Worm (Caenorhabditis elegans): ENCODE results near the gene gba-3.

ce11 chrIV:17463108-17463608 is 10.0 kb upstream of the gba-3 start, which contains the start of gene F11E6.10:
- no peak for TF ChIP-seq unc-39 (tag; optimal IDR thresholded peaks at IDR 0.05)
- no peak for TF ChIP-seq sem-4 (tag; optimal IDR thresholded peaks at IDR 0.05)
- TF ChIP-seq nhr-6 (tag; optimal IDR thresholded peaks at IDR 0.05) = no peak
- no peak for TF ChIP-seq egl-27 (tag; optimal IDR thresholded peaks at IDR 0.05)
- no peak for TF ChIP-seq lin-39 (tag; optimal IDR thresholded peaks at IDR 0.05)
- TF ChIP-seq aly-2 (tag; optimal IDR thresholded peaks at IDR 0.05) = no peak
- no peak for TF ChIP-seq ZK546.5 (tag; optimal IDR thresholded peaks at IDR 0.05)
- TF ChIP-seq nhr-237 (tag; optimal IDR thresholded peaks at IDR 0.05) = no peak
- no peak for TF ChIP-seq blmp-1 (tag; optimal IDR thresholded peaks at IDR 0.05; ENCODE audit: insufficient read depth)
- no peak for TF ChIP-seq lin-13 (GFP tag; optimal IDR thresholded peaks at IDR 0.05)
- TF ChIP-seq snpc-4 (tag; optimal IDR thresholded peaks at IDR 0.05) = no peak
- no peak for TF ChIP-seq unc-55 (GFP tag; optimal IDR thresholded peaks at IDR 0.05)
- no peak for TF ChIP-seq zag-1 (tag; optimal IDR thresholded peaks at IDR 0.05)
- no peak for TF ChIP-seq R02D3.7 (tag; optimal IDR thresholded peaks at IDR 0.05)

Measured in whole organism, L2 larva.